Fruit fly (Drosophila melanogaster): ENCODE data around the gene Argp.

DNA sequence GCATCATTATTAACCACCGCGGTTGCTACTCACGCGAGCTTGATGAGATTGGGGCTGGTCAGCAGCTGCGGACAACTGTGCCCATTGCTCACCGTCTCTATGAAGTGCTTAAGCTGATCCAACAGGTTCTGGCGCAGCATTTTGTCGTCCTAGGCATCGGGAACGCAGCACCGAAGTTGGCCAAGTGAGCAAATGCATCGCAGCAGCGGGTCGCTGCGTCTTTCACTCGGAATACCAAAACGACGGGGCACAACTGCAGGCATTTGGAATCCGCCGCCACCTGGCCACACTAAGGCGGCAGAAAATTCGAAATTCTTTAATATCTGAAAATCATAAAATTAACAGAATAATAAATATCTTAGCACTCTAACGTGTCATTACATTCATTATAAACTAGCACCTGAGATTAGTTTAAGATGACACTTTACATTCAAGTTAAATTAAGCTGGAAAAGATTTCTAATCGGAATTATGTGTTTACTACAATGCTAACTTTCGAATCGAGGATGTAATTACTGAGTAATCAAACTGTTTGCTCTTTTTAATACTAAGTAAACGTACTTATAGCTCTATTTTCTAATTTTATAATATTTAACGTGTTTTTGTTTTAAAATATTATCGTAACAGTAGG is 26.6 kb downstream of the Argp start:
- no peak for TF ChIP-seq psq (GFP tag; optimal IDR thresholded peaks at IDR 0.05)
- no peak for TF ChIP-seq Vsx2 (GFP tag; optimal IDR thresholded peaks at IDR 0.05; ENCODE audit: partially characterized antibody)
- no peak for TF ChIP-seq pan (optimal IDR thresholded peaks at IDR 0.05)

Measured in whole organism, wandering third instar larva.